Fruit fly (Drosophila melanogaster) whole organism, embryonic: ENCODE results near the gene gce.

Experiments used
- Adf1 ChIP-seq: fragments of 200-800 bp; sonication (Bioruptor generic); IDR thresholded peaks from 2 replicates; pipeline ENCODE4 v1.3.6; 2022; ENCODE audit warnings: missing biosample characterization, missing genetic modification characterization
- CG12104 ChIP-seq: fragments of 200-800 bp; sonication (Bioruptor generic); optimal IDR thresholded peaks from 3 replicates; lab custom pipeline; 2016; ENCODE audit warnings: missing biosample characterization, missing genetic modification characterization
- CG12155 ChIP-seq: fragments of 200-800 bp; sonication (Bioruptor generic); optimal IDR thresholded peaks from 3 replicates; lab custom pipeline; 2016; ENCODE audit warnings: missing biosample characterization, missing genetic modification characterization
- CG12236 ChIP-seq: fragments of 200-800 bp; sonication (Bioruptor generic); optimal IDR thresholded peaks from 2 replicates; lab custom pipeline; 2016; ENCODE audit warnings: missing biosample characterization, missing genetic modification characterization
- CG14441 ChIP-seq: fragments of 200-800 bp; sonication (Bioruptor generic); IDR thresholded peaks from 2 replicates; pipeline ENCODE4 v1.3.6; 2022; ENCODE audit warnings: missing biosample characterization, missing genetic modification characterization
- CG14710 ChIP-seq: fragments of 200-800 bp; sonication (Bioruptor generic); optimal IDR thresholded peaks from 3 replicates; lab custom pipeline; 2019; ENCODE audit warnings: missing biosample characterization, mild to moderate bottlenecking, missing genetic modification characterization, moderate library complexity
- CG1647 ChIP-seq: fragments of 200-800 bp; sonication (Bioruptor generic); optimal IDR thresholded peaks from 3 replicates; lab custom pipeline; 2016; ENCODE audit warnings: missing biosample characterization, missing genetic modification characterization
- CG17612 ChIP-seq: fragments of 200-800 bp; sonication (Bioruptor generic); IDR thresholded peaks from 2 replicates; pipeline ENCODE4 v1.3.6; 2022; ENCODE audit warnings: missing biosample characterization, missing genetic modification characterization
- CG2129 ChIP-seq: fragments of 200-800 bp; sonication (Bioruptor generic); IDR thresholded peaks from 2 replicates; pipeline ENCODE4 v1.3.6; 2022; ENCODE audit warnings: missing biosample characterization, missing genetic modification characterization; ENCODE audit not compliant: partially characterized antibody
- CG3065 ChIP-seq: fragments of 200-800 bp; sonication (Bioruptor generic); optimal IDR thresholded peaks from 2 replicates; lab custom pipeline; 2016; ENCODE audit warnings: missing biosample characterization, missing genetic modification characterization
- CG31224 ChIP-seq: fragments of 200-800 bp; sonication (Bioruptor generic); IDR thresholded peaks from 2 replicates; pipeline ENCODE4 v1.3.6; 2022; ENCODE audit warnings: missing biosample characterization, missing genetic modification characterization
- CG32767 ChIP-seq: fragments of 200-800 bp; sonication (Bioruptor generic); IDR thresholded peaks from 2 replicates; pipeline ENCODE4 v1.3.6; 2022; ENCODE audit warnings: missing biosample characterization, missing genetic modification characterization
- CG7786 ChIP-seq: fragments of 200-800 bp; sonication (Bioruptor generic); optimal IDR thresholded peaks from 2 replicates; lab custom pipeline; 2016; ENCODE audit warnings: missing biosample characterization, missing genetic modification characterization
- CG7928 ChIP-seq: fragments of 200-800 bp; sonication (Bioruptor generic); optimal IDR thresholded peaks from 2 replicates; lab custom pipeline; 2017; ENCODE audit warnings: missing biosample characterization, mild to moderate bottlenecking, missing genetic modification characterization
- CG8089 ChIP-seq: fragments of 200-800 bp; sonication (Bioruptor generic); optimal IDR thresholded peaks from 3 replicates; lab custom pipeline; 2016; ENCODE audit warnings: missing biosample characterization, missing genetic modification characterization
- CG8290 ChIP-seq, 3 experiments: fragments of 200-800 bp; sonication (Bioruptor generic); optimal IDR thresholded peaks; 2 replicates each; lab custom pipeline; 2016 to 2019; ENCODE audit warnings: missing biosample characterization in 3 of 3, missing genetic modification characterization in 3 of 3, mild to moderate bottlenecking in 2 of 3, moderate library complexity in 1 of 3
- Camta ChIP-seq: fragments of 200-800 bp; sonication (Bioruptor generic); optimal IDR thresholded peaks from 2 replicates; lab custom pipeline; 2016; ENCODE audit warnings: missing biosample characterization, missing genetic modification characterization
- CrebB ChIP-seq: fragments of 200-800 bp; sonication (Bioruptor generic); optimal IDR thresholded peaks from 3 replicates; lab custom pipeline; 2018; ENCODE audit warnings: missing biosample characterization, mild to moderate bottlenecking, missing genetic modification characterization
- Doc2 ChIP-seq: fragments of 200-800 bp; sonication (Bioruptor generic); IDR thresholded peaks from 2 replicates; pipeline ENCODE4 v1.3.6; 2022; ENCODE audit warnings: missing biosample characterization, missing genetic modification characterization
- ERR ChIP-seq: fragments of 200-800 bp; sonication (Bioruptor generic); optimal IDR thresholded peaks from 2 replicates; lab custom pipeline; 2016; ENCODE audit warnings: missing biosample characterization, missing genetic modification characterization
- Gug ChIP-seq: fragments of 200-800 bp; sonication (Bioruptor generic); IDR thresholded peaks from 4 replicates; pipeline ENCODE4 v1.3.6; 2022; ENCODE audit warnings: missing biosample characterization, missing genetic modification characterization
- Hand ChIP-seq: fragments of 200-800 bp; sonication (Bioruptor generic); optimal IDR thresholded peaks from 2 replicates; lab custom pipeline; 2017; ENCODE audit warnings: mild to moderate bottlenecking, missing biosample characterization, missing genetic modification reagents, missing genetic modification characterization
- NC2β ChIP-seq: fragments of 200-800 bp; sonication (Bioruptor generic); optimal IDR thresholded peaks from 2 replicates; lab custom pipeline; 2016; ENCODE audit warnings: missing biosample characterization, missing genetic modification characterization
- NFAT ChIP-seq: fragments of 200-800 bp; sonication (Bioruptor generic); IDR thresholded peaks from 2 replicates; pipeline ENCODE4 v1.3.6; 2022; ENCODE audit warnings: missing biosample characterization, missing genetic modification characterization
- Pdp1 ChIP-seq, 2 experiments: fragments of 200-800 bp; sonication (Bioruptor generic); optimal IDR thresholded peaks; 3 replicates each; lab custom pipeline; 2016; ENCODE audit warnings: missing biosample characterization in 2 of 2, missing genetic modification characterization in 2 of 2, mild to moderate bottlenecking in 1 of 2, moderate library complexity in 1 of 2
- Rx ChIP-seq: fragments of 200-800 bp; sonication (Bioruptor generic); IDR thresholded peaks from 2 replicates; pipeline ENCODE4 v1.3.6; 2022; ENCODE audit warnings: missing biosample characterization, missing genetic modification characterization
- Six4 ChIP-seq: fragments of 200-800 bp; sonication (Bioruptor generic); optimal IDR thresholded peaks from 2 replicates; lab custom pipeline; 2016; ENCODE audit warnings: missing biosample characterization, missing genetic modification characterization
- TFAM ChIP-seq: fragments of 200-800 bp; sonication (Bioruptor generic); optimal IDR thresholded peaks from 2 replicates; lab custom pipeline; 2017; ENCODE audit warnings: missing biosample characterization, missing genetic modification characterization, inconsistent platforms
- cas ChIP-seq: fragments of 200-800 bp; sonication (Bioruptor generic); IDR thresholded peaks from 2 replicates; pipeline ENCODE4 v1.3.6; 2022; ENCODE audit warnings: missing biosample characterization, missing genetic modification characterization
- cg ChIP-seq: fragments of 200-800 bp; sonication (Bioruptor generic); optimal IDR thresholded peaks from 3 replicates; lab custom pipeline; 2019; ENCODE audit warnings: missing biosample characterization, mild to moderate bottlenecking, missing genetic modification characterization, moderate library complexity
- chinmo ChIP-seq: fragments of 200-800 bp; sonication (Bioruptor generic); IDR thresholded peaks from 4 replicates; pipeline ENCODE4 v1.3.6; 2022; ENCODE audit warnings: missing biosample characterization, missing genetic modification characterization; ENCODE audit not compliant: partially characterized antibody
- cwo ChIP-seq: fragments of 200-800 bp; sonication (Bioruptor generic); optimal IDR thresholded peaks from 3 replicates; lab custom pipeline; 2017; ENCODE audit warnings: missing biosample characterization, missing genetic modification characterization, mild to moderate bottlenecking, moderate library complexity, missing genetic modification reagents
- da ChIP-seq: fragments of 200-800 bp; sonication (Bioruptor generic); optimal IDR thresholded peaks from 2 replicates; lab custom pipeline; 2016; ENCODE audit warnings: missing biosample characterization, missing genetic modification characterization
- en ChIP-seq: fragments of 200-800 bp; sonication (Bioruptor generic); optimal IDR thresholded peaks from 2 replicates; lab custom pipeline; 2016; ENCODE audit warnings: missing biosample characterization, missing genetic modification characterization
- eve ChIP-seq, 2 experiments: fragments of >200 bp; optimal IDR thresholded peaks; 2 replicates each; lab custom pipeline; 2017; ENCODE audit warnings: missing biosample characterization in 2 of 2, missing genetic modification characterization in 2 of 2
- gfzf ChIP-seq: fragments of 200-800 bp; sonication (Bioruptor generic); optimal IDR thresholded peaks from 2 replicates; lab custom pipeline; 2016; ENCODE audit warnings: missing biosample characterization, mild to moderate bottlenecking, missing genetic modification characterization, moderate library complexity
- grn ChIP-seq: fragments of 200-800 bp; sonication (Bioruptor generic); optimal IDR thresholded peaks from 3 replicates; lab custom pipeline; 2017; ENCODE audit warnings: missing biosample characterization, missing genetic modification characterization
- lmd ChIP-seq: fragments of 200-800 bp; sonication (Bioruptor generic); IDR thresholded peaks from 2 replicates; pipeline ENCODE4 v1.3.6; 2022; ENCODE audit warnings: missing biosample characterization, missing genetic modification characterization
- lola ChIP-seq, 3 experiments: fragments of >200 bp in 2 of 3; fragments of 200-800 bp in 1 of 3; sonication (Bioruptor generic) in 1 of 3; optimal IDR thresholded peaks; 2 replicates each; lab custom pipeline; 2017 to 2019; ENCODE audit warnings: missing biosample characterization in 3 of 3, missing genetic modification characterization in 3 of 3, mild to moderate bottlenecking in 1 of 3, moderate library complexity in 1 of 3
- otp ChIP-seq: fragments of 200-800 bp; sonication (Bioruptor generic); IDR thresholded peaks from 3 replicates; pipeline ENCODE4, ENCODE4 v1.3.6; 2022; ENCODE audit warnings: missing biosample characterization, missing genetic modification characterization
- p53 ChIP-seq: fragments of 200-800 bp; sonication (Bioruptor generic); optimal IDR thresholded peaks from 2 replicates; lab custom pipeline; 2016; ENCODE audit warnings: missing biosample characterization, missing genetic modification characterization
- pb ChIP-seq: fragments of 200-800 bp; sonication (Bioruptor generic); optimal IDR thresholded peaks from 3 replicates; lab custom pipeline; 2016; ENCODE audit warnings: missing biosample characterization, missing genetic modification characterization
- pfk ChIP-seq: fragments of 200-800 bp; sonication (Bioruptor generic); optimal IDR thresholded peaks from 2 replicates; lab custom pipeline; 2018; ENCODE audit warnings: missing biosample characterization, mild to moderate bottlenecking, missing genetic modification characterization, moderate library complexity
- phol ChIP-seq: fragments of 200-800 bp; sonication (Bioruptor generic); optimal IDR thresholded peaks from 3 replicates; lab custom pipeline; 2018; ENCODE audit warnings: missing biosample characterization, mild to moderate bottlenecking, missing genetic modification characterization, moderate library complexity
- slp2 ChIP-seq: fragments of 200-800 bp; sonication (Bioruptor generic); optimal IDR thresholded peaks from 2 replicates; lab custom pipeline; 2016; ENCODE audit warnings: missing biosample characterization, missing genetic modification characterization
- tin ChIP-seq: fragments of 200-800 bp; sonication (Bioruptor generic); optimal IDR thresholded peaks from 3 replicates; lab custom pipeline; 2016; ENCODE audit warnings: missing biosample characterization, missing genetic modification characterization
- ttk ChIP-seq: fragments of 200-800 bp; sonication (Bioruptor generic); IDR thresholded peaks from 2 replicates; pipeline ENCODE4 v2.1.2; 2022; ENCODE audit warnings: missing biosample characterization, missing genetic modification characterization
- z ChIP-seq: fragments of 200-800 bp; sonication (Bioruptor generic); IDR thresholded peaks from 3 replicates; pipeline ENCODE4 v1.3.6; 2022; ENCODE audit warnings: missing biosample characterization, missing genetic modification characterization
- zen ChIP-seq: fragments of 200-800 bp; sonication (Bioruptor generic); optimal IDR thresholded peaks from 3 replicates; lab custom pipeline; 2018; ENCODE audit warnings: missing biosample characterization, mild to moderate bottlenecking, missing genetic modification characterization, moderate library complexity

gce gene

DNA sequence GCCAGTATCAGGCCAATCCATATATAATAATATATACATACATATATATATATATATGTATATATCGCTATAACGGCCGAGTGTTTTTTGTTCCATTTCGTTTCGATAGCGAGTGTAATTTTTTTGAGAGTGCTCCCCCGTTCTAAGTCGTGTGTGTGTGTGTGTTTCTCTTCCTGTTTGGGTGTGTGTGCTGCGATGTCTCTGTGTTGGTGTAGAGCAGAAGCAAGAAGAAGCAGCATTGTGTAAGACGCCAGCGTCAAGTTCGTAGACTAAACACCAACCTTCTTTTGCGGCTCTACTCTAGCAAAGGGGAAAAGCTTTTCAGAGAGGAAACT, 364 bp downstream of the gce start:
- TF ChIP-seq lmd (GFP tag; lab: Robert Waterston, UW): no peak
- TF ChIP-seq slp2 (GFP tag; lab: Kevin White, UChicago): no peak
- no peak for TF ChIP-seq cwo (GFP tag; lab: Kevin White, UChicago)
- no peak for TF ChIP-seq Doc2 (GFP tag; lab: Robert Waterston, UW)
- no peak for TF ChIP-seq CrebB (tag; lab: Kevin White, UChicago)
- TF ChIP-seq Rx (GFP tag; lab: Robert Waterston, UW): no peak
- TF ChIP-seq lola (GFP tag; optimal IDR thresholded peaks at IDR 0.05; lab: Kevin White, UChicago): peak in 1 of 3 experiments; percentile 61
- peak; percentile 87 for TF ChIP-seq z
- no peak for TF ChIP-seq CG7928 (GFP tag; lab: Kevin White, UChicago)
- TF ChIP-seq Pdp1 (GFP tag; optimal IDR thresholded peaks at IDR 0.05; lab: Kevin White, UChicago): peak in 1 of 2 experiments; percentile 94
- TF ChIP-seq Hand: no peak
- peak; percentile 84 for TF ChIP-seq pfk (GFP tag; lab: Kevin White, UChicago)
- no peak for TF ChIP-seq gfzf (GFP tag; lab: Kevin White, UChicago)
- TF ChIP-seq Adf1 (GFP tag; lab: Robert Waterston, UW): peak; percentile 82
- no peak for TF ChIP-seq p53 (GFP tag; lab: Kevin White, UChicago)
- no peak for TF ChIP-seq NC2β (GFP tag; lab: Kevin White, UChicago)
- TF ChIP-seq pb: no peak
- no peak for TF ChIP-seq en (GFP tag; lab: Kevin White, UChicago)
- no peak for TF ChIP-seq phol (tag; lab: Kevin White, UChicago)
- TF ChIP-seq CG8089 (GFP tag; lab: Kevin White, UChicago): no peak
- no peak for TF ChIP-seq CG3065 (GFP tag; lab: Kevin White, UChicago)
- no peak for TF ChIP-seq CG17612 (GFP tag; lab: Robert Waterston, UW)
- TF ChIP-seq cg: peak; percentile 86
- TF ChIP-seq CG12155 (GFP tag; lab: Kevin White, UChicago): no peak
- TF ChIP-seq Six4: no peak
- no peak for TF ChIP-seq CG14441 (GFP tag; lab: Robert Waterston, UW)
- 0 out of 4 replicates have a peak, but pooled peaks have one; percentile 7 for TF ChIP-seq chinmo (GFP tag; lab: Robert Waterston, UW)
- no peak for TF ChIP-seq CG12104 (GFP tag; lab: Kevin White, UChicago)
- no peak for TF ChIP-seq da (GFP tag; lab: Kevin White, UChicago)
- TF ChIP-seq CG32767 (GFP tag; lab: Robert Waterston, UW): no peak
- no peak for TF ChIP-seq eve (GFP tag; optimal IDR thresholded peaks at IDR 0.05; lab: Kevin White, UChicago)
- TF ChIP-seq, all 482 proteins: peak for 7

DNA sequence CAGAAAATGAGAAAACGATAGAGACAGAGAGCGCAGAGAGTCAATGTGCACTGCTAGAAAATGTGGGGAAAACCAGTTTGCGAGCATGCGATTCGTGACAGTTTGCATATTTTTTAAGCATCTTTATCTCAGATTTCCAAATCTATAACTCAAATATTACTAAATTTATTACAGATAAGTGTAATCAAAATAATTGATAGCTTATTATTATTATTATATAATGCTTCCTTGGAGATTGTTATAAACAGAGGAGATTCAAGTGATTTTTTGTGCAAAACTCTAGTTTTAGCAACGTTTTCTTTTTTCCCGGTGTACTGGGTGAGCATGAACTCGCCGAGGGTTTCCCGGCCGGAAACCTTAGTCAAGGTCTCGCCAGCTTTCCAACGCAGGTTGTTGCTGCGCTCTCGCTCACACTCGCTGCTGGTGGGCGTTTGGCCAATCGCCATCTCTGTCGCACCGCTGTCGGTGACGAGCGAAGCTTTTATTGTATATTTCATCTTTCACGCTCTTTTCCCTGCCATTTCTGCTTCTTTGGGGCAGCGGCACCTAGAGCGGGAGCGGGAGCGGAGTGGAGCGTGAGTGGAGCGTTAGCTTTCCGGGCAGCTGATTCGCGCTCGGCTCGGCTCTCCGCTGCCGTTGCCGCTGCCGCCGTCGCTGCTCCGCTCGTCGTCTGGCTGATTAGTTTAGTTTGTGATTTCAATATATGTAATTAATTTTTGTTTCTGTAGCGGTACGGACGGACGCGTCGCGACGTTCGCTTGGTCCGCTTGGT, 918 bp downstream of the gce start:
- TF ChIP-seq CG2129 (GFP tag; lab: Robert Waterston, UW) (no peak), Hand (peak; percentile 97), zen (tag; lab: Kevin White, UChicago) (peak; percentile 91), Camta (GFP tag; lab: Kevin White, UChicago) (peak; percentile 80), CG12236 (GFP tag; lab: Kevin White, UChicago) (peak; percentile 11), ttk (peak; percentile 97), da (GFP tag; lab: Kevin White, UChicago) (no peak), NFAT (peak; percentile 92), gfzf (GFP tag; lab: Kevin White, UChicago) (no peak), TFAM (peak; percentile 73), ERR (GFP tag; lab: Kevin White, UChicago) (no peak), CG8290 (GFP tag; optimal IDR thresholded peaks at IDR 0.05; lab: Kevin White, UChicago) (peak; percentile 82), CG8290 (tag; optimal IDR thresholded peaks at IDR 0.05; lab: Kevin White, UChicago) (peak; percentile 47 to 60), Gug (GFP tag; lab: Robert Waterston, UW) (peak; percentile 95), CG14710 (tag; lab: Kevin White, UChicago) (peak; percentile 95), CG7786 (GFP tag; lab: Kevin White, UChicago) (peak; percentile 75), CG31224 (peak; percentile 95), otp (peak; percentile 87; the same call in 2 of the 3 replicates), tin (GFP tag; lab: Kevin White, UChicago) (peak; percentile 95), CG1647 (GFP tag; lab: Kevin White, UChicago) (peak; percentile 52), cas (GFP tag; lab: Robert Waterston, UW) (peak; percentile 92), grn (GFP tag; lab: Kevin White, UChicago) (peak; percentile 59)
